Worm (Caenorhabditis elegans) whole organism, L2 larva: ENCODE data around the gene fbxb-88.

Experiments
- C34F6.9 ChIP-seq: fragments of 150-350 bp; optimal IDR thresholded peaks from 2 replicates; lab custom pipeline; 2014; ENCODE audit warnings: missing biosample characterization, missing genetic modification characterization
- F13H6.1 ChIP-seq: sonication (generic microtip); optimal IDR thresholded peaks from 2 replicates; lab custom pipeline; 2016; ENCODE audit warnings: missing genetic modification characterization, missing compliant biosample characterization
- R02D3.7 ChIP-seq: fragments of 150-350 bp; optimal IDR thresholded peaks from 2 replicates; lab custom pipeline; 2014; ENCODE audit warnings: missing biosample characterization, missing genetic modification characterization
- Y55F3AM.14 ChIP-seq: fragments of 200-800 bp; sonication (Bioruptor generic); optimal IDR thresholded peaks from 2 replicates; lab custom pipeline; 2018; ENCODE audit warnings: mild to moderate bottlenecking, missing genetic modification characterization, missing compliant biosample characterization
- ZK546.5 ChIP-seq: sonication (generic microtip); optimal IDR thresholded peaks from 2 replicates; lab custom pipeline; 2017; ENCODE audit warnings: missing biosample characterization, missing genetic modification characterization
- alr-1 ChIP-seq: fragments of 150-350 bp; optimal IDR thresholded peaks from 2 replicates; lab custom pipeline; 2014; ENCODE audit warnings: missing biosample characterization, missing genetic modification characterization
- aly-2 ChIP-seq: fragments of 150-350 bp; optimal IDR thresholded peaks from 2 replicates; lab custom pipeline; 2014; ENCODE audit warnings: missing biosample characterization, missing genetic modification characterization
- ama-1 ChIP-seq: fragments of 150-350 bp; optimal IDR thresholded peaks from 2 replicates; lab custom pipeline; 2018; ENCODE audit warnings: inconsistent platforms
- blmp-1 ChIP-seq: sonication (generic microtip); optimal IDR thresholded peaks from 2 replicates; lab custom pipeline; 2017; ENCODE audit warnings: missing genetic modification characterization, mild to moderate bottlenecking, missing compliant biosample characterization, antibody characterized with exemption, moderate library complexity; ENCODE audit not compliant: insufficient read depth
- ceh-16 ChIP-seq: fragments of 150-350 bp; optimal IDR thresholded peaks from 2 replicates; lab custom pipeline; 2014; ENCODE audit warnings: missing biosample characterization, missing genetic modification characterization
- ceh-82 ChIP-seq: fragments of 150-350 bp; optimal IDR thresholded peaks from 2 replicates; lab custom pipeline; 2014; ENCODE audit warnings: missing biosample characterization, missing genetic modification characterization
- crh-2 ChIP-seq: sonication (generic microtip); optimal IDR thresholded peaks from 2 replicates; lab custom pipeline; 2017; ENCODE audit warnings: missing biosample characterization, missing genetic modification characterization
- dmd-4 ChIP-seq: sonication (generic microtip); optimal IDR thresholded peaks from 2 replicates; lab custom pipeline; 2017; ENCODE audit warnings: missing biosample characterization, missing genetic modification characterization
- egl-27 ChIP-seq: sonication (generic microtip); optimal IDR thresholded peaks from 3 replicates; lab custom pipeline; 2017; ENCODE audit warnings: missing biosample characterization, missing genetic modification reagents, missing genetic modification characterization
- elt-1 ChIP-seq: fragments of 150-350 bp; optimal IDR thresholded peaks from 2 replicates; lab custom pipeline; 2014; ENCODE audit warnings: missing biosample characterization, missing genetic modification characterization
- elt-3 ChIP-seq: sonication (generic microtip); optimal IDR thresholded peaks from 2 replicates; lab custom pipeline; 2017; ENCODE audit warnings: missing biosample characterization, missing genetic modification characterization
- fos-1 ChIP-seq: fragments of 150-350 bp; optimal IDR thresholded peaks from 2 replicates; lab custom pipeline; 2014; ENCODE audit warnings: missing biosample characterization, missing genetic modification characterization
- gmeb-1 ChIP-seq: fragments of 150-350 bp; optimal IDR thresholded peaks from 2 replicates; lab custom pipeline; 2014; ENCODE audit warnings: missing biosample characterization, missing genetic modification characterization
- lin-11 ChIP-seq: fragments of 150-350 bp; sonication (generic microtip); optimal IDR thresholded peaks from 2 replicates; lab custom pipeline; 2014; ENCODE audit warnings: missing biosample characterization, missing genetic modification characterization, inconsistent platforms, mixed read lengths
- lin-13 ChIP-seq: fragments of 150-350 bp; optimal IDR thresholded peaks from 2 replicates; lab custom pipeline; 2014; ENCODE audit warnings: missing biosample characterization, missing genetic modification reagents, missing genetic modification characterization
- lin-39 ChIP-seq: fragments of 150-350 bp; optimal IDR thresholded peaks from 2 replicates; lab custom pipeline; 2014; ENCODE audit warnings: missing biosample characterization, missing genetic modification reagents, missing genetic modification characterization
- lsy-2 ChIP-seq, 2 experiments: fragments of 150-350 bp in 1 of 2; sonication (generic microtip) in 1 of 2; optimal IDR thresholded peaks; 2 replicates each; lab custom pipeline; 2014 to 2017; ENCODE audit warnings: missing biosample characterization in 2 of 2, missing genetic modification characterization in 2 of 2
- mab-5 ChIP-seq: fragments of 150-350 bp; optimal IDR thresholded peaks from 2 replicates; lab custom pipeline; 2014; ENCODE audit warnings: missing biosample characterization, missing genetic modification characterization
- mbf-1 ChIP-seq: sonication (generic microtip); optimal IDR thresholded peaks from 2 replicates; lab custom pipeline; 2017; ENCODE audit warnings: missing biosample characterization, missing genetic modification characterization
- mdl-1 ChIP-seq, 2 experiments: fragments of 150-350 bp in 1 of 2; sonication (generic microtip) in 1 of 2; optimal IDR thresholded peaks; 2 replicates each; lab custom pipeline; 2017; ENCODE audit warnings: missing biosample characterization in 2 of 2, missing genetic modification characterization in 2 of 2
- nhr-10 ChIP-seq: sonication (generic microtip); optimal IDR thresholded peaks from 2 replicates; lab custom pipeline; 2017; ENCODE audit warnings: missing biosample characterization, missing genetic modification characterization
- nhr-11 ChIP-seq: fragments of 150-350 bp; optimal IDR thresholded peaks from 2 replicates; lab custom pipeline; 2014; ENCODE audit warnings: missing biosample characterization, missing genetic modification characterization
- nhr-12 ChIP-seq: fragments of 150-350 bp; optimal IDR thresholded peaks from 2 replicates; lab custom pipeline; 2014; ENCODE audit warnings: missing biosample characterization, missing genetic modification characterization
- nhr-129 ChIP-seq: fragments of 150-350 bp; optimal IDR thresholded peaks from 2 replicates; lab custom pipeline; 2014; ENCODE audit warnings: missing biosample characterization, missing genetic modification characterization
- nhr-21 ChIP-seq: fragments of 150-350 bp; optimal IDR thresholded peaks from 2 replicates; lab custom pipeline; 2014; ENCODE audit warnings: missing biosample characterization, missing genetic modification characterization
- nhr-23 ChIP-seq: fragments of 150-350 bp; optimal IDR thresholded peaks from 2 replicates; lab custom pipeline; 2014; ENCODE audit warnings: missing biosample characterization, missing genetic modification reagents, missing genetic modification characterization
- nhr-237 ChIP-seq: fragments of 150-350 bp; optimal IDR thresholded peaks from 2 replicates; lab custom pipeline; 2014; ENCODE audit warnings: missing biosample characterization, missing genetic modification characterization
- nhr-25 ChIP-seq: fragments of 150-350 bp; sonication (generic microtip); optimal IDR thresholded peaks from 3 replicates; lab custom pipeline; 2014; ENCODE audit warnings: missing biosample characterization, missing genetic modification characterization
- nhr-6 ChIP-seq: fragments of 150-350 bp; optimal IDR thresholded peaks from 2 replicates; lab custom pipeline; 2014; ENCODE audit warnings: missing biosample characterization, missing genetic modification characterization
- nhr-77 ChIP-seq: fragments of 150-350 bp; optimal IDR thresholded peaks from 2 replicates; lab custom pipeline; 2014; ENCODE audit warnings: missing biosample characterization, missing genetic modification characterization
- peb-1 ChIP-seq: fragments of 150-350 bp; optimal IDR thresholded peaks from 2 replicates; lab custom pipeline; 2014; ENCODE audit warnings: missing biosample characterization, missing genetic modification characterization
- sem-4 ChIP-seq: fragments of 150-350 bp; optimal IDR thresholded peaks from 2 replicates; lab custom pipeline; 2014; ENCODE audit warnings: missing biosample characterization, missing genetic modification reagents, missing genetic modification characterization
- skn-1 ChIP-seq: sonication (generic microtip); optimal IDR thresholded peaks from 2 replicates; lab custom pipeline; 2017; ENCODE audit warnings: missing biosample characterization, missing genetic modification characterization
- sma-3 ChIP-seq: sonication (generic microtip); optimal IDR thresholded peaks from 2 replicates; lab custom pipeline; 2016; ENCODE audit warnings: missing genetic modification reagents, missing genetic modification characterization, missing compliant biosample characterization
- sma-9 ChIP-seq, 2 experiments: fragments of 150-350 bp in 1 of 2; sonication (generic microtip) in 1 of 2; optimal IDR thresholded peaks; 2 replicates each; lab custom pipeline; 2014 to 2016; ENCODE audit warnings: missing genetic modification characterization in 2 of 2, mild to moderate bottlenecking in 1 of 2, missing biosample characterization in 1 of 2, missing compliant biosample characterization in 1 of 2, missing genetic modification reagents in 1 of 2, moderate library complexity in 1 of 2
- snpc-4 ChIP-seq: fragments of 150-350 bp; optimal IDR thresholded peaks from 2 replicates; lab custom pipeline; 2014; ENCODE audit warnings: missing biosample characterization, missing genetic modification characterization
- unc-39 ChIP-seq: fragments of 150-350 bp; optimal IDR thresholded peaks from 2 replicates; lab custom pipeline; 2014; ENCODE audit warnings: missing biosample characterization, missing genetic modification characterization
- unc-55 ChIP-seq: fragments of 150-350 bp; sonication (generic microtip); optimal IDR thresholded peaks from 3 replicates; lab custom pipeline; 2014; ENCODE audit warnings: missing biosample characterization, missing genetic modification reagents, missing genetic modification characterization
- unc-62 ChIP-seq: fragments of 150-350 bp; optimal IDR thresholded peaks from 2 replicates; lab custom pipeline; 2014; ENCODE audit warnings: missing biosample characterization, missing genetic modification reagents, missing genetic modification characterization
- zag-1 ChIP-seq: fragments of 150-350 bp; optimal IDR thresholded peaks from 2 replicates; lab custom pipeline; 2014; ENCODE audit warnings: missing biosample characterization, missing genetic modification characterization
- ztf-1 ChIP-seq: fragments of 200-800 bp; sonication (Bioruptor generic); conservative IDR thresholded peaks from 2 replicates; pipeline ENCODE4 v1.3.6; 2022; ENCODE audit warnings: missing genetic modification characterization, missing compliant biosample characterization
- ztf-11 ChIP-seq: sonication (generic microtip); optimal IDR thresholded peaks from 2 replicates; lab custom pipeline; 2017; ENCODE audit warnings: missing biosample characterization, missing genetic modification characterization
- ztf-4 ChIP-seq: fragments of 150-350 bp; optimal IDR thresholded peaks from 2 replicates; lab custom pipeline; 2014; ENCODE audit warnings: missing biosample characterization, missing genetic modification characterization

The fbxb-88 gene

DNA sequence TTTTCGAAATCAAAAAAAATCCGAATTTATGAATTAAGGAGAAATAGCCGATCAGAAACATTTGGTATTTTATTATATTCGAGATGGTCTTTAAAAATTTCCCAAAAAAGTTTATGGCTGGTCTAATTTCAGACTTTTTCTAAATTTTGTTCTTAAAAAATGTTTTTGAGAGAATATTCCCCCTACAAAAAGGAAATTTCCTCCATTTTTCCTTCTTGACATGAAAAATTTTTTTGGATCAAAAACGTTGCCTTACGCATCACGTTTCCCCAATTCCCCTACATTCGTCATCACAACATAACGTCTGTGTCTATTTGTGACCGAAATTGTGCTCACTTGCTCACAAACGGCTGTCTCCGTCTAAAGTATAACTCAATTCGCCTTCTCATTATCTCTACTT is 34.4 kb downstream of the fbxb-88 start:
- TF ChIP-seq mab-5 (tag; lab: Kevin White, UChicago) = no peak
- no peak for TF ChIP-seq ceh-82 (tag; lab: Kevin White, UChicago)
- TF ChIP-seq skn-1 (tag; lab: Kevin White, UChicago) = no peak
- no peak for TF ChIP-seq peb-1 (tag; lab: Kevin White, UChicago)
- no peak for TF ChIP-seq ceh-16 (tag; lab: Kevin White, UChicago)
- TF ChIP-seq zag-1 (tag; lab: Kevin White, UChicago) = no peak
- no peak for TF ChIP-seq aly-2 (tag; lab: Kevin White, UChicago)
- no peak for TF ChIP-seq ztf-1 (GFP tag; lab: Robert Waterston, UW)
- TF ChIP-seq ama-1 (lab: Kevin White, UChicago) = no peak
- no peak for TF ChIP-seq nhr-11 (tag; lab: Kevin White, UChicago)
- TF ChIP-seq nhr-10 (tag; lab: Kevin White, UChicago) = no peak
- TF ChIP-seq F13H6.1 (tag; lab: Kevin White, UChicago) = no peak
- TF ChIP-seq nhr-12 = no peak
- TF ChIP-seq nhr-129 (tag; lab: Kevin White, UChicago) = no peak
- TF ChIP-seq R02D3.7 (tag; lab: Kevin White, UChicago) = no peak
- no peak for TF ChIP-seq nhr-77 (tag; lab: Kevin White, UChicago)
- TF ChIP-seq crh-2 (tag; lab: Kevin White, UChicago) = no peak
- TF ChIP-seq ZK546.5 = no peak
- TF ChIP-seq nhr-25 (tag; lab: Kevin White, UChicago) = no peak

DNA sequence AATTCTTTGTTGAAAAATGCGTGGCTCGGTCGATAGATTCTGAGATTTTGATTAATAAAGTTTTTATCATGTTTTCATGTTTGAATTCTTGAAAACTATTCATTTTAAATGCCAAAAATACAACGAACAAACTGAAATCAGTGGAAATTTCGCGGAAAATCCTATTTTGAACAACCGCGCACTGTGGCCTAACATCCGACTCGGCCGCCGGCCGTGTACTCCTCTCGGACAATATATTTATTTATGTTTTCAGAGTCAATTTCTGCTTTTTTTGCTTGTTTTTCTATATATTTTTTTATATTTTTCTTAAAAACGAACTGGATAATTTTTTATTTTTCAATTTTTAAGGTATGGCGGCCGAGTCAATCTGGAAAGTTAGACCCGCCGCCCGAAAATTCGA is 36.4 kb downstream of the fbxb-88 start, which contains the start of gene F26G1.1:
Gene F26G1.1, plus strand, starts transcription at position 347 of the 400 bp plus-strand sequence.
- TF ChIP-seq nhr-77 (tag; lab: Kevin White, UChicago) (no peak), mab-5 (tag; lab: Kevin White, UChicago) (peak; percentile 51), elt-1 (tag; lab: Kevin White, UChicago) (no peak), ama-1 (lab: Kevin White, UChicago) (no peak), R02D3.7 (tag; lab: Kevin White, UChicago) (no peak), ceh-82 (tag; lab: Kevin White, UChicago) (no peak), nhr-129 (tag; lab: Kevin White, UChicago) (no peak), elt-3 (no peak), F13H6.1 (tag; lab: Kevin White, UChicago) (peak; percentile 63), lsy-2 (tag; optimal IDR thresholded peaks at IDR 0.05; lab: Kevin White, UChicago) (peak; percentile 60 to 76), unc-39 (tag; lab: Kevin White, UChicago) (no peak), nhr-6 (no peak), gmeb-1 (tag; lab: Kevin White, UChicago) (peak; percentile 94), crh-2 (tag; lab: Kevin White, UChicago) (peak; percentile 26), ztf-1 (GFP tag; lab: Robert Waterston, UW) (no peak), egl-27 (tag; lab: Kevin White, UChicago) (no peak), ztf-4 (no peak), mdl-1 (tag; optimal IDR thresholded peaks at IDR 0.05; lab: Kevin White, UChicago) (no peak), snpc-4 (no peak), ZK546.5 (no peak), aly-2 (tag; lab: Kevin White, UChicago) (no peak), alr-1 (tag; lab: Kevin White, UChicago) (no peak), unc-55 (GFP tag; lab: Kevin White, UChicago) (no peak), fos-1 (tag; lab: Kevin White, UChicago) (no peak), sma-9 (GFP tag; optimal IDR thresholded peaks at IDR 0.05; lab: Kevin White, UChicago) (peak; percentile 76), sma-9 (tag; optimal IDR thresholded peaks at IDR 0.05; lab: Kevin White, UChicago) (no peak), lin-11 (no peak), nhr-21 (no peak), ztf-11 (tag; lab: Kevin White, UChicago) (no peak), nhr-10 (tag; lab: Kevin White, UChicago) (no peak), nhr-11 (tag; lab: Kevin White, UChicago) (no peak), nhr-25 (tag; lab: Kevin White, UChicago) (no peak), Y55F3AM.14 (no peak), ceh-16 (tag; lab: Kevin White, UChicago) (no peak), C34F6.9 (tag; lab: Kevin White, UChicago) (peak; percentile 55), peb-1 (tag; lab: Kevin White, UChicago) (no peak), mbf-1 (tag; lab: Kevin White, UChicago) (no peak), skn-1 (tag; lab: Kevin White, UChicago) (no peak), sma-3 (GFP tag; lab: Kevin White, UChicago) (peak; percentile 78), sem-4 (tag; lab: Kevin White, UChicago) (no peak), nhr-12 (no peak), dmd-4 (no peak), nhr-23 (tag; lab: Kevin White, UChicago) (no peak), zag-1 (tag; lab: Kevin White, UChicago) (no peak), unc-62 (no peak), blmp-1 (no peak), nhr-237 (tag; lab: Kevin White, UChicago) (no peak), lin-39 (no peak), lin-13 (GFP tag; lab: Kevin White, UChicago) (peak; percentile 15)
